Worm (Caenorhabditis elegans) whole organism, L1 larva: Measurements from ENCODE around the gene irk-1.
A peak's percentile ranks its signal among the peaks of the same experiment; 100 is the strongest.

ENCODE experiments used
- C16A3.4 ChIP-seq: fragments of 150-350 bp; optimal IDR thresholded peaks from 2 replicates; lab custom pipeline; 2014; ENCODE audit warnings: missing biosample characterization, missing genetic modification characterization
- F16B12.6 ChIP-seq: fragments of 150-350 bp; optimal IDR thresholded peaks from 2 replicates; lab custom pipeline; 2014; ENCODE audit warnings: missing biosample characterization, missing genetic modification characterization
- Y116A8C.19 ChIP-seq: sonication (generic microtip); optimal IDR thresholded peaks from 2 replicates; lab custom pipeline; 2016; ENCODE audit warnings: missing compliant biosample characterization, missing genetic modification characterization, borderline replicate concordance
- aha-1 ChIP-seq: fragments of 150-350 bp; optimal IDR thresholded peaks from 2 replicates; lab custom pipeline; 2014; ENCODE audit warnings: missing biosample characterization, missing genetic modification characterization
- alr-1 ChIP-seq: fragments of 200-800 bp; sonication (Bioruptor generic); optimal IDR thresholded peaks from 2 replicates; lab custom pipeline; 2018; ENCODE audit warnings: borderline replicate concordance, mild to moderate bottlenecking, missing genetic modification characterization, missing compliant biosample characterization
- ama-1 ChIP-seq: fragments of 150-350 bp; optimal IDR thresholded peaks from 2 replicates; lab custom pipeline; 2014
- blmp-1 ChIP-seq: fragments of 150-350 bp; optimal IDR thresholded peaks from 2 replicates; lab custom pipeline; 2014; ENCODE audit warnings: missing biosample characterization, missing genetic modification characterization
- ceh-63 ChIP-seq: fragments of 200-800 bp; sonication (Bioruptor generic); optimal IDR thresholded peaks from 2 replicates; lab custom pipeline; 2018; ENCODE audit warnings: mild to moderate bottlenecking, missing genetic modification characterization, missing compliant biosample characterization
- ceh-82 ChIP-seq, 3 experiments: fragments of 150-350 bp in 1 of 3; sonication (generic microtip) in 2 of 3; optimal IDR thresholded peaks; 2 replicates each; lab custom pipeline; 2014 to 2017; ENCODE audit warnings: missing biosample characterization in 3 of 3, missing genetic modification characterization in 3 of 3
- ceh-90 ChIP-seq: sonication (generic microtip); optimal IDR thresholded peaks from 2 replicates; lab custom pipeline; 2016; ENCODE audit warnings: missing genetic modification characterization, missing compliant biosample characterization
- dpl-1 ChIP-seq, 3 experiments: fragments of 150-350 bp in 2 of 3; sonication (generic microtip) in 1 of 3; optimal IDR thresholded peaks; 2 replicates each; lab custom pipeline; 2014 to 2017; ENCODE audit warnings: missing biosample characterization in 3 of 3, missing genetic modification characterization in 3 of 3, missing genetic modification reagents in 3 of 3
- efl-1 ChIP-seq, 4 experiments: fragments of 150-350 bp; optimal IDR thresholded peaks in 3 of 4; peaks in 1 of 4; 1 replicate in 1 of 4; 2 replicates in 3 of 4; lab custom pipeline; 2014; ENCODE audit warnings: missing biosample characterization in 2 of 4, missing genetic modification characterization in 2 of 4, missing genetic modification reagents in 2 of 4
- efl-3 ChIP-seq: fragments of 200-800 bp; sonication (Bioruptor generic); optimal IDR thresholded peaks from 2 replicates; lab custom pipeline; 2018; ENCODE audit warnings: mild to moderate bottlenecking, missing genetic modification characterization, missing compliant biosample characterization
- egl-27 ChIP-seq, 2 experiments: fragments of 150-350 bp in 1 of 2; sonication (generic microtip); optimal IDR thresholded peaks; 3 replicates each; lab custom pipeline; 2017 to 2018; ENCODE audit warnings: missing biosample characterization in 2 of 2, missing genetic modification characterization in 2 of 2, missing genetic modification reagents in 2 of 2
- ets-5 ChIP-seq: fragments of 200-800 bp; sonication (Bioruptor generic); IDR thresholded peaks from 2 replicates; pipeline ENCODE4 v1.3.6; 2022; ENCODE audit warnings: missing genetic modification characterization, missing compliant biosample characterization
- fkh-8 ChIP-seq: sonication (generic microtip); optimal IDR thresholded peaks from 2 replicates; lab custom pipeline; 2016; ENCODE audit warnings: mild to moderate bottlenecking, missing genetic modification characterization, missing compliant biosample characterization
- grh-1 ChIP-seq: fragments of 200-800 bp; sonication (Bioruptor generic); IDR thresholded peaks from 2 replicates; pipeline ENCODE4 v1.3.6; 2022; ENCODE audit warnings: missing genetic modification reagents, missing genetic modification characterization, missing compliant biosample characterization
- hlh-4 ChIP-seq: sonication (generic microtip); optimal IDR thresholded peaks from 2 replicates; lab custom pipeline; 2016; ENCODE audit warnings: mild to moderate bottlenecking, missing genetic modification characterization, missing compliant biosample characterization
- hpl-2 ChIP-seq: fragments of 150-350 bp; optimal IDR thresholded peaks from 2 replicates; lab custom pipeline; 2014; ENCODE audit warnings: missing biosample characterization, missing genetic modification reagents, missing genetic modification characterization
- isw-1 ChIP-seq: fragments of 200-800 bp; sonication (Bioruptor generic); IDR thresholded peaks from 2 replicates; pipeline ENCODE4 v1.3.6; 2022; ENCODE audit warnings: missing genetic modification characterization, missing compliant biosample characterization
- jun-1 ChIP-seq: fragments of 150-350 bp; optimal IDR thresholded peaks from 2 replicates; lab custom pipeline; 2014; ENCODE audit warnings: missing biosample characterization, missing genetic modification reagents, missing genetic modification characterization
- lin-13 ChIP-seq: fragments of 150-350 bp; optimal IDR thresholded peaks from 2 replicates; lab custom pipeline; 2014; ENCODE audit warnings: missing biosample characterization, missing genetic modification reagents, missing genetic modification characterization
- lin-14 ChIP-seq: fragments of 200-800 bp; sonication (Bioruptor generic); optimal IDR thresholded peaks from 2 replicates; lab custom pipeline; 2018; ENCODE audit warnings: mild to moderate bottlenecking, missing genetic modification characterization, moderate library complexity, missing compliant biosample characterization
- lin-35 ChIP-seq, 2 experiments: fragments of 150-350 bp; optimal IDR thresholded peaks; 2 replicates each; lab custom pipeline; 2014; ENCODE audit warnings: missing biosample characterization in 2 of 2, missing genetic modification characterization in 2 of 2, missing genetic modification reagents in 2 of 2
- lsy-2 ChIP-seq, 2 experiments: fragments of 150-350 bp; optimal IDR thresholded peaks; 2 replicates each; lab custom pipeline; 2014; ENCODE audit warnings: missing biosample characterization in 2 of 2, missing genetic modification characterization in 2 of 2
- mdl-1 ChIP-seq, 2 experiments: fragments of 150-350 bp; optimal IDR thresholded peaks; 2 replicates each; lab custom pipeline; 2014 to 2017; ENCODE audit warnings: missing biosample characterization in 2 of 2, missing genetic modification characterization in 2 of 2, inconsistent platforms in 1 of 2
- mep-1 ChIP-seq: fragments of 150-350 bp; optimal IDR thresholded peaks from 2 replicates; lab custom pipeline; 2014; ENCODE audit warnings: missing biosample characterization, missing genetic modification characterization
- nhr-11 ChIP-seq: fragments of 150-350 bp; optimal IDR thresholded peaks from 2 replicates; lab custom pipeline; 2014; ENCODE audit warnings: missing biosample characterization, missing genetic modification characterization
- nhr-12 ChIP-seq: sonication (generic microtip); optimal IDR thresholded peaks from 2 replicates; lab custom pipeline; 2017; ENCODE audit warnings: missing biosample characterization, missing genetic modification characterization
- nhr-28 ChIP-seq: fragments of 150-350 bp; optimal IDR thresholded peaks from 2 replicates; lab custom pipeline; 2014; ENCODE audit warnings: missing biosample characterization, missing genetic modification characterization
- nhr-71 ChIP-seq: sonication (generic microtip); optimal IDR thresholded peaks from 2 replicates; lab custom pipeline; 2016; ENCODE audit warnings: mild to moderate bottlenecking, missing genetic modification characterization, moderate library complexity, missing compliant biosample characterization
- nhr-77 ChIP-seq: fragments of 150-350 bp; optimal IDR thresholded peaks from 2 replicates; lab custom pipeline; 2014; ENCODE audit warnings: missing biosample characterization, missing genetic modification characterization
- nhr-85 ChIP-seq: sonication (generic microtip); peaks from one replicate; lab custom pipeline; 2016; ENCODE audit warnings: missing genetic modification characterization, inconsistent platforms, missing compliant biosample characterization
- nhr-90 ChIP-seq: sonication (generic microtip); optimal IDR thresholded peaks from 2 replicates; lab custom pipeline; 2016; ENCODE audit warnings: mild to moderate bottlenecking, missing genetic modification characterization, missing compliant biosample characterization; ENCODE audit not compliant: poor library complexity
- pag-3 ChIP-seq: sonication (generic microtip); optimal IDR thresholded peaks from 2 replicates; lab custom pipeline; 2017; ENCODE audit warnings: missing genetic modification characterization, mild to moderate bottlenecking, missing compliant biosample characterization, antibody characterized with exemption, borderline replicate concordance; ENCODE audit not compliant: insufficient read depth
- pqm-1 ChIP-seq: sonication (generic microtip); optimal IDR thresholded peaks from 3 replicates; lab custom pipeline; 2017; ENCODE audit warnings: missing biosample characterization, missing genetic modification characterization
- rnt-1 ChIP-seq: sonication (generic microtip); optimal IDR thresholded peaks from 2 replicates; lab custom pipeline; 2016; ENCODE audit warnings: mild to moderate bottlenecking, missing genetic modification characterization, moderate library complexity, missing compliant biosample characterization
- snu-23 ChIP-seq: sonication (generic microtip); optimal IDR thresholded peaks from 2 replicates; lab custom pipeline; 2016; ENCODE audit warnings: missing genetic modification characterization, missing compliant biosample characterization
- sox-4 ChIP-seq: sonication (generic microtip); optimal IDR thresholded peaks from 2 replicates; lab custom pipeline; 2016; ENCODE audit warnings: missing genetic modification characterization, missing compliant biosample characterization
- sup-37 ChIP-seq: fragments of 200-800 bp; sonication (Bioruptor generic); optimal IDR thresholded peaks from 2 replicates; lab custom pipeline; 2018; ENCODE audit warnings: mild to moderate bottlenecking, missing genetic modification characterization, missing compliant biosample characterization
- tbx-2 ChIP-seq: sonication (generic microtip); optimal IDR thresholded peaks from 2 replicates; lab custom pipeline; 2016; ENCODE audit warnings: missing genetic modification characterization, missing compliant biosample characterization
- tlp-1 ChIP-seq: fragments of 150-350 bp; optimal IDR thresholded peaks from 2 replicates; lab custom pipeline; 2014; ENCODE audit warnings: missing biosample characterization, missing genetic modification characterization
- unc-130 ChIP-seq: fragments of 150-350 bp; optimal IDR thresholded peaks from 2 replicates; lab custom pipeline; 2017; ENCODE audit warnings: missing biosample characterization, missing genetic modification characterization, inconsistent platforms
- unc-86 ChIP-seq: sonication (generic microtip); optimal IDR thresholded peaks from 2 replicates; lab custom pipeline; 2016; ENCODE audit warnings: missing genetic modification characterization, missing compliant biosample characterization
- zag-1 ChIP-seq: fragments of 150-350 bp; optimal IDR thresholded peaks from 2 replicates; lab custom pipeline; 2014; ENCODE audit warnings: missing biosample characterization, missing genetic modification characterization
- zip-4 ChIP-seq: fragments of 200-800 bp; sonication (Bioruptor generic); optimal IDR thresholded peaks from 2 replicates; lab custom pipeline; 2018; ENCODE audit warnings: mild to moderate bottlenecking, missing genetic modification characterization, moderate library complexity, missing compliant biosample characterization
- ztf-4 ChIP-seq: fragments of 150-350 bp; optimal IDR thresholded peaks from 2 replicates; lab custom pipeline; 2014; ENCODE audit warnings: missing biosample characterization, missing genetic modification characterization

Gene irk-1

DNA sequence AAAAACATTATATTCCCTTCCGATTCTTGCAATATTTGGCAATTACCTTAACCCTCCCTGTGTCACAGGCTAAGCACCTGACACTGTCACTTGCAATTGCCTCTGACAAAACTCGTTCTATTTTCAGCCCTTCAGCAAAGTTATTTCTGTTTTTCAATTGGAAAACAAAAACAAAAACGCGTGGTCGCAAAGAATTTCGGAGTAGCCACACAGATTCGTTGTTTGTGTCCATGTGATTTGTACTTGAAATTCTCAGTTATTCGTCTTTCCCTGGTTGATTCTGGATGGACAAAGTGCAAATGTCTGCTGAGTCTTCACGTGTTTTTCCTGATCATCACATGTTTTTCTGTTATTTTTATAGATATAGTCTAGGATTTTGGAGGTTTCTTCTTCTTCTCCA lies 42.4 kb downstream of the irk-1 start (continued):
- TF ChIP-seq lin-13 (GFP tag; lab: Kevin White, UChicago) (peak; percentile 29), nhr-28 (tag; lab: Kevin White, UChicago) (no peak), nhr-71 (tag; lab: Kevin White, UChicago) (peak; percentile 88), grh-1 (GFP tag; lab: Robert Waterston, UW) (peak; percentile 39; the same call in 1 of the 2 replicates), tlp-1 (no peak), nhr-11 (peak; percentile 32), ceh-82 (tag; optimal IDR thresholded peaks at IDR 0.05; lab: Kevin White, UChicago) (no peak)

DNA sequence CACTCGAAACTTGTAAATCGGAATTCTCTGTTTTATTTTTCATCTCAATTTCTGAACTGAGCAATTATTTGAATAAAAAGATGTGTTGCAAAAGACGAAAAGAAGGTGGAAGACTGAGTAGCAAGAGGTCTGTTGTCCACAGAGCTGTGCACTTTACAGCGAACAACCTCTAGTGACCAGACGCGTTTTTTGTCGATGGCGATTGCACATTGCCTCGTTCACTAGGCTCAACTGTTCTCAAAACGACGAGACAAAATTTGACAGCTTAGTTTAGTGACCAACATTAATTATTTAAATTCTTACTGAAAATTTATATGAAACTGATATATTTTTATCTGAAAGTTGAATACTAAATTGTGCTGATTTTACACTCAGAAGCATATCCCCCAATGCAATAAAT lies 44.7 kb downstream of the irk-1 start, which contains the start of gene R03E9.2:
Gene R03E9.2, minus strand, starts transcription at position 101 of the 400 bp plus-strand sequence.
- TF ChIP-seq nhr-77 (tag; lab: Kevin White, UChicago) (no peak), lsy-2 (tag; optimal IDR thresholded peaks at IDR 0.05; lab: Kevin White, UChicago) (no peak), dpl-1 (GFP tag; optimal IDR thresholded peaks at IDR 0.05; lab: Kevin White, UChicago) (no peak), F16B12.6 (tag; lab: Kevin White, UChicago) (no peak), C16A3.4 (tag; lab: Kevin White, UChicago) (no peak), efl-1 (optimal IDR thresholded peaks at IDR 0.05; lab: Kevin White, UChicago) (no peak), efl-1 (GFP tag; optimal IDR thresholded peaks at IDR 0.05 in 1 of 2; lab: Kevin White, UChicago) (no peak), isw-1 (GFP tag; lab: Robert Waterston, UW) (no peak)

DNA sequence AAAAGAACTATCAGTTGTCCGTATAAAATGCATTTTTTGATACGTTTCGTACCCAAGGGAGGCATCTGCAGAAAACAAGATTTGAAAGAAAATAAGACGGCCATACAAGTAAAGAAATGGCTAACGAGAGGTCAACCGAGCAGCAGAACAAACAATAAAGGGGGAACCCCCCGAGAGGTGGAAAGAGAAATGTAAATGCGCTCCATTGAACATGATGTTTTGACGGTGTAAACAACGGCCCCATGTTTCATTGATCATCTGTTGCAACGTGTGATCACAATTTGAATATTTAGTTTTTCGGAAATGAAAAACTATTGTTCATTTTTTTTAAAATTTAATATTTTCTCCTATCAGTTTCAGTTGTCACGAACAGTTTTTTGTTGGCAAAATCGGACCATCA lies 48.3 kb downstream of the irk-1 start, which contains the start of gene K11G12.6:
Gene K11G12.6, minus strand, starts transcription at position 65 of the 400 bp plus-strand sequence.
- TF ChIP-seq pag-3 (tag; lab: Kevin White, UChicago) (no peak), blmp-1 (tag; lab: Kevin White, UChicago) (no peak), lin-35 (GFP tag; optimal IDR thresholded peaks at IDR 0.05; lab: Kevin White, UChicago) (peak in 1 of 2 experiments; percentile 30), nhr-71 (tag; lab: Kevin White, UChicago) (peak; percentile 52), nhr-12 (tag; lab: Kevin White, UChicago) (no peak), ama-1 (no peak), nhr-85 (tag; lab: Kevin White, UChicago) (no peak), unc-130 (no peak), ceh-63 (GFP tag; lab: Kevin White, UChicago) (no peak), zip-4 (GFP tag; lab: Kevin White, UChicago) (no peak), nhr-11 (no peak), fkh-8 (no peak), pqm-1 (no peak), egl-27 (tag; optimal IDR thresholded peaks at IDR 0.05; lab: Kevin White, UChicago) (no peak), grh-1 (GFP tag; lab: Robert Waterston, UW) (no peak), ceh-82 (tag; optimal IDR thresholded peaks at IDR 0.05; lab: Kevin White, UChicago) (peak in 1 of 3 experiments; percentile 5), snu-23 (peak; percentile 44), ztf-4 (no peak), C16A3.4 (tag; lab: Kevin White, UChicago) (peak; percentile 10), lin-14 (GFP tag; lab: Kevin White, UChicago) (peak; percentile 72), ets-5 (no peak), jun-1 (tag; lab: Kevin White, UChicago) (no peak), lsy-2 (tag; optimal IDR thresholded peaks at IDR 0.05; lab: Kevin White, UChicago) (no peak), nhr-77 (tag; lab: Kevin White, UChicago) (no peak), unc-86 (no peak), aha-1 (no peak), hpl-2 (GFP tag; lab: Kevin White, UChicago) (no peak), mep-1 (peak; percentile 54), rnt-1 (tag; lab: Kevin White, UChicago) (peak; percentile 1), zag-1 (tag; lab: Kevin White, UChicago) (no peak), tbx-2 (no peak), mdl-1 (tag; optimal IDR thresholded peaks at IDR 0.05; lab: Kevin White, UChicago) (peak in 1 of 2 experiments; percentile 12), nhr-28 (tag; lab: Kevin White, UChicago) (no peak), ceh-90 (tag; lab: Kevin White, UChicago) (no peak), dpl-1 (GFP tag; optimal IDR thresholded peaks at IDR 0.05; lab: Kevin White, UChicago) (no peak), nhr-90 (tag; lab: Kevin White, UChicago) (no peak), hlh-4 (tag; lab: Kevin White, UChicago) (no peak), sox-4 (tag; lab: Kevin White, UChicago) (no peak), alr-1 (tag; lab: Kevin White, UChicago) (no peak), sup-37 (GFP tag; lab: Kevin White, UChicago) (no peak), efl-3 (GFP tag; lab: Kevin White, UChicago) (no peak), Y116A8C.19 (tag; lab: Kevin White, UChicago) (no peak)
